Fruit fly (Drosophila melanogaster) whole organism: ENCODE data around the gene Dap160.

Experiments used
- CG8478 ChIP-seq: fragments of >200 bp; optimal IDR thresholded peaks from 2 replicates; lab custom pipeline; 2018; ENCODE audit warnings: inconsistent platforms
- Dll ChIP-seq: fragments of >200 bp; optimal IDR thresholded peaks from 2 replicates; lab custom pipeline; 2017
- pan ChIP-seq: fragments of >200 bp; optimal IDR thresholded peaks from 2 replicates; lab custom pipeline; 2017
- psq ChIP-seq: fragments of >200 bp; optimal IDR thresholded peaks from 2 replicates; lab custom pipeline; 2017
- usp ChIP-seq: fragments of >200 bp; optimal IDR thresholded peaks from 2 replicates; lab custom pipeline; 2017; ENCODE audit warnings: missing biosample characterization, missing genetic modification characterization, mixed read lengths

- TF ChIP-seq usp (GFP tag; lab: Kevin White, UChicago) = no peak
- TF ChIP-seq pan = no peak
- TF ChIP-seq Dll = no peak
- TF ChIP-seq psq = no peak
- TF ChIP-seq CG8478 (lab: Kevin White, UChicago) = no peak
Observed at dm6 chr2L:21169863-21170262, 27.7 kb upstream of the Dap160 start.
